Fruit fly (Drosophila melanogaster) whole organism, embryonic: ENCODE results near the gene CG7906.
A peak's percentile ranks its signal among the peaks of the same experiment; 100 is the strongest.

Experiments used
- Adf1 ChIP-seq: fragments of 200-800 bp; sonication (Bioruptor generic); IDR thresholded peaks from 2 replicates; pipeline ENCODE4 v1.3.6; 2022; ENCODE audit warnings: missing biosample characterization, missing genetic modification characterization
- Bgb ChIP-seq: fragments of 200-800 bp; sonication (Bioruptor generic); IDR thresholded peaks from 2 replicates; pipeline ENCODE4 v1.3.6; 2022; ENCODE audit warnings: missing biosample characterization, missing genetic modification characterization; ENCODE audit not compliant: partially characterized antibody
- C15 ChIP-seq: fragments of 200-800 bp; sonication (Bioruptor generic); IDR thresholded peaks from 3 replicates; pipeline ENCODE4 v1.3.6; 2022; ENCODE audit warnings: missing biosample characterization, missing genetic modification characterization
- CG11247 ChIP-seq: fragments of 200-800 bp; sonication (Bioruptor generic); IDR thresholded peaks from 2 replicates; pipeline ENCODE4 v1.3.6; 2022; ENCODE audit warnings: missing biosample characterization, missing genetic modification characterization
- CG11695 ChIP-seq: fragments of 200-800 bp; sonication (Bioruptor generic); IDR thresholded peaks from 3 replicates; pipeline ENCODE4 v1.3.6; 2022; ENCODE audit warnings: missing biosample characterization, missing genetic modification characterization
- CG13894 ChIP-seq: fragments of 200-800 bp; sonication (Bioruptor generic); optimal IDR thresholded peaks from 3 replicates; lab custom pipeline; 2018; ENCODE audit warnings: missing biosample characterization, mild to moderate bottlenecking, missing genetic modification characterization, moderate library complexity
- CG14050 ChIP-seq: fragments of 200-800 bp; sonication (Bioruptor generic); IDR thresholded peaks from 3 replicates; pipeline ENCODE4 v1.3.6; 2022; ENCODE audit warnings: missing biosample characterization, missing genetic modification characterization
- CG14965 ChIP-seq: fragments of 200-800 bp; sonication (Bioruptor generic); optimal IDR thresholded peaks from 2 replicates; lab custom pipeline; 2016; ENCODE audit warnings: missing biosample characterization, missing genetic modification characterization, borderline replicate concordance
- CG16863 ChIP-seq: fragments of 200-800 bp; sonication (Bioruptor generic); optimal IDR thresholded peaks from 3 replicates; lab custom pipeline; 2016; ENCODE audit warnings: missing biosample characterization, missing genetic modification characterization
- CG2712 ChIP-seq: fragments of 200-800 bp; optimal IDR thresholded peaks from 3 replicates; lab custom pipeline; 2019; ENCODE audit warnings: missing biosample characterization, mild to moderate bottlenecking, missing genetic modification characterization, moderate library complexity
- CG2889 ChIP-seq: fragments of 200-800 bp; sonication (Bioruptor generic); IDR thresholded peaks from 3 replicates; pipeline ENCODE4 v1.3.6; 2022; ENCODE audit warnings: missing biosample characterization, missing genetic modification characterization
- CG33213 ChIP-seq: fragments of 200-800 bp; sonication (Bioruptor generic); optimal IDR thresholded peaks from 3 replicates; lab custom pipeline; 2016; ENCODE audit warnings: missing biosample characterization, missing genetic modification characterization
- CG3726 ChIP-seq: fragments of 200-800 bp; sonication (Bioruptor generic); IDR thresholded peaks from 3 replicates; pipeline ENCODE4, ENCODE4 v1.3.6; 2022; ENCODE audit warnings: missing biosample characterization, missing genetic modification characterization
- CG3847 ChIP-seq: fragments of 200-800 bp; sonication (Bioruptor generic); IDR thresholded peaks from 2 replicates; pipeline ENCODE4 v1.3.6; 2022; ENCODE audit warnings: missing biosample characterization, missing genetic modification characterization
- CG3995 ChIP-seq: fragments of 200-800 bp; sonication (Bioruptor generic); optimal IDR thresholded peaks from 3 replicates; lab custom pipeline; 2016; ENCODE audit warnings: missing biosample characterization, missing genetic modification characterization
- CG5180 ChIP-seq: fragments of 200-800 bp; sonication (Bioruptor generic); optimal IDR thresholded peaks from 3 replicates; lab custom pipeline; 2017; ENCODE audit warnings: missing biosample characterization, missing genetic modification characterization, mild to moderate bottlenecking, moderate library complexity, missing genetic modification reagents
- CG6254 ChIP-seq: fragments of 200-800 bp; sonication (Bioruptor generic); optimal IDR thresholded peaks from 3 replicates; lab custom pipeline; 2017; ENCODE audit warnings: mild to moderate bottlenecking, missing biosample characterization, missing genetic modification reagents, missing genetic modification characterization
- CG6689 ChIP-seq: fragments of 200-800 bp; sonication (Bioruptor generic); IDR thresholded peaks from 2 replicates; pipeline ENCODE4 v1.3.6; 2022; ENCODE audit warnings: missing biosample characterization, missing genetic modification characterization
- E2f2 ChIP-seq: fragments of 200-800 bp; sonication (Bioruptor generic); IDR thresholded peaks from 2 replicates; pipeline ENCODE4 v1.3.6; 2022; ENCODE audit warnings: missing biosample characterization, missing genetic modification characterization
- Nf-YB ChIP-seq: fragments of 200-800 bp; sonication (Bioruptor generic); optimal IDR thresholded peaks from 3 replicates; lab custom pipeline; 2019; ENCODE audit warnings: missing biosample characterization, mild to moderate bottlenecking, missing genetic modification characterization, moderate library complexity
- abd-A ChIP-seq: fragments of 200-800 bp; sonication (Bioruptor generic); optimal IDR thresholded peaks from 3 replicates; lab custom pipeline; 2019; ENCODE audit warnings: missing biosample characterization, mild to moderate bottlenecking, missing genetic modification characterization, moderate library complexity
- ara ChIP-seq: fragments of 200-800 bp; sonication (Bioruptor generic); IDR thresholded peaks from 2 replicates; pipeline ENCODE4 v1.3.6; 2022; ENCODE audit warnings: missing biosample characterization, missing genetic modification characterization
- ase ChIP-seq: fragments of 200-800 bp; sonication (Bioruptor generic); IDR thresholded peaks from 3 replicates; pipeline ENCODE4 v1.3.6; 2022; ENCODE audit warnings: missing biosample characterization, missing genetic modification characterization
- bbx ChIP-seq: fragments of 200-800 bp; sonication (Bioruptor generic); IDR thresholded peaks from 2 replicates; pipeline ENCODE4 v1.3.6; 2022; ENCODE audit warnings: missing biosample characterization, missing genetic modification characterization; ENCODE audit not compliant: partially characterized antibody
- chinmo ChIP-seq: fragments of 200-800 bp; sonication (Bioruptor generic); IDR thresholded peaks from 4 replicates; pipeline ENCODE4 v1.3.6; 2022; ENCODE audit warnings: missing biosample characterization, missing genetic modification characterization; ENCODE audit not compliant: partially characterized antibody
- chm ChIP-seq: fragments of 200-800 bp; sonication (Bioruptor generic); IDR thresholded peaks from 2 replicates; pipeline ENCODE4 v1.3.6; 2022; ENCODE audit warnings: missing biosample characterization, missing genetic modification characterization
- croc ChIP-seq: fragments of 200-800 bp; sonication (Bioruptor generic); conservative IDR thresholded peaks from 3 replicates; pipeline ENCODE4 v1.3.6; 2022; ENCODE audit warnings: missing biosample characterization, missing genetic modification characterization
- dan ChIP-seq: fragments of 200-800 bp; sonication (Bioruptor generic); IDR thresholded peaks from 2 replicates; pipeline ENCODE4 v1.3.6; 2022; ENCODE audit warnings: missing biosample characterization, missing genetic modification characterization
- danr ChIP-seq: fragments of 200-800 bp; sonication (Bioruptor generic); IDR thresholded peaks from 2 replicates; pipeline ENCODE4 v1.3.6; 2022; ENCODE audit warnings: missing biosample characterization, missing genetic modification characterization
- dysf ChIP-seq: fragments of 200-800 bp; sonication (Bioruptor generic); IDR thresholded peaks from 3 replicates; pipeline ENCODE4 v1.3.6; 2022; ENCODE audit warnings: missing biosample characterization, missing genetic modification characterization
- fd102C ChIP-seq: fragments of 200-800 bp; sonication (Bioruptor generic); optimal IDR thresholded peaks from 2 replicates; lab custom pipeline; 2018; ENCODE audit warnings: missing biosample characterization, mild to moderate bottlenecking, missing genetic modification characterization, moderate library complexity
- fd96Cb ChIP-seq: fragments of 200-800 bp; sonication (Bioruptor generic); optimal IDR thresholded peaks from 2 replicates; lab custom pipeline; 2018; ENCODE audit warnings: missing biosample characterization, mild to moderate bottlenecking, missing genetic modification characterization, moderate library complexity
- gsb-n ChIP-seq: fragments of 200-800 bp; sonication (Bioruptor generic); optimal IDR thresholded peaks from 3 replicates; lab custom pipeline; 2018; ENCODE audit warnings: missing biosample characterization, mild to moderate bottlenecking, missing genetic modification characterization
- ham ChIP-seq: fragments of 200-800 bp; sonication (Bioruptor generic); IDR thresholded peaks from 2 replicates; pipeline ENCODE4 v1.3.6; 2022; ENCODE audit warnings: missing biosample characterization, missing genetic modification characterization
- kni ChIP-seq: fragments of 200-800 bp; sonication (Bioruptor generic); optimal IDR thresholded peaks from 3 replicates; lab custom pipeline; 2017; ENCODE audit warnings: mild to moderate bottlenecking, missing biosample characterization, missing genetic modification reagents, missing genetic modification characterization
- lab ChIP-seq: fragments of 200-800 bp; sonication (Bioruptor generic); optimal IDR thresholded peaks from 3 replicates; lab custom pipeline; 2017; ENCODE audit warnings: missing biosample characterization, missing genetic modification characterization, mild to moderate bottlenecking, moderate library complexity, missing genetic modification reagents
- mam ChIP-seq: fragments of 200-800 bp; sonication (Bioruptor generic); optimal IDR thresholded peaks from 3 replicates; lab custom pipeline; 2016; ENCODE audit warnings: missing biosample characterization, missing genetic modification characterization
- nerfin-2 ChIP-seq: fragments of 200-800 bp; sonication (Bioruptor generic); IDR thresholded peaks from 2 replicates; pipeline ENCODE4 v1.3.6; 2022; ENCODE audit warnings: missing biosample characterization, missing genetic modification characterization; ENCODE audit not compliant: partially characterized antibody
- oc ChIP-seq: fragments of 200-800 bp; sonication (Bioruptor generic); optimal IDR thresholded peaks from 2 replicates; lab custom pipeline; 2018; ENCODE audit warnings: missing biosample characterization, mild to moderate bottlenecking, missing genetic modification characterization, moderate library complexity
- onecut ChIP-seq: fragments of 200-800 bp; sonication (Bioruptor generic); IDR thresholded peaks from 2 replicates; pipeline ENCODE4 v1.3.6; 2022; ENCODE audit warnings: missing biosample characterization, missing genetic modification characterization
- scrt ChIP-seq: fragments of 200-800 bp; sonication (Bioruptor generic); optimal IDR thresholded peaks from 2 replicates; lab custom pipeline; 2018; ENCODE audit warnings: missing biosample characterization, mild to moderate bottlenecking, missing genetic modification characterization, moderate library complexity
- sens ChIP-seq: fragments of 200-800 bp; sonication (Bioruptor generic); peaks from one replicate; lab custom pipeline; 2016; ENCODE audit warnings: missing biosample characterization, missing genetic modification characterization
- sim ChIP-seq: fragments of 200-800 bp; sonication (Bioruptor generic); IDR thresholded peaks from 2 replicates; pipeline ENCODE4 v1.3.6; 2022; ENCODE audit warnings: missing biosample characterization, missing genetic modification characterization
- slou ChIP-seq: fragments of 200-800 bp; sonication (Bioruptor generic); optimal IDR thresholded peaks from 3 replicates; lab custom pipeline; 2016; ENCODE audit warnings: missing biosample characterization, missing genetic modification characterization
- slp2 ChIP-seq: fragments of 200-800 bp; sonication (Bioruptor generic); optimal IDR thresholded peaks from 2 replicates; lab custom pipeline; 2016; ENCODE audit warnings: missing biosample characterization, missing genetic modification characterization
- vvl ChIP-seq: fragments of 200-800 bp; sonication (Bioruptor generic); IDR thresholded peaks from 2 replicates; pipeline ENCODE4 v1.3.6; 2022; ENCODE audit warnings: missing biosample characterization, missing genetic modification characterization
- zen ChIP-seq: fragments of 200-800 bp; sonication (Bioruptor generic); optimal IDR thresholded peaks from 3 replicates; lab custom pipeline; 2018; ENCODE audit warnings: missing biosample characterization, mild to moderate bottlenecking, missing genetic modification characterization, moderate library complexity

The CG7906 gene

dm6 chr3L:14212300-14212893 is 24.0 kb upstream of the CG7906 start (continued):
- no peak for TF ChIP-seq dan (GFP tag; lab: Robert Waterston, UW)
- TF ChIP-seq ase (GFP tag; lab: Robert Waterston, UW) = no peak
- peak; percentile 63; the same call in 1 of the 2 replicates for TF ChIP-seq bbx (GFP tag; lab: Robert Waterston, UW)
- no peak for TF ChIP-seq dysf
- peak; percentile 73 for TF ChIP-seq Bgb
- TF ChIP-seq, all 482 proteins: peak for 27

- TF ChIP-seq CG13894 (peak; percentile 7), onecut (GFP tag; lab: Robert Waterston, UW) (peak; percentile 69), zen (tag; lab: Kevin White, UChicago) (no peak), lab (GFP tag; lab: Kevin White, UChicago) (peak; percentile 27), CG2889 (no peak), oc (peak; percentile 53), abd-A (peak; percentile 8), chm (GFP tag; lab: Robert Waterston, UW) (no peak), vvl (0 out of 2 replicates have a peak, but pooled peaks have one; percentile 28), chinmo (GFP tag; lab: Robert Waterston, UW) (0 out of 4 replicates have a peak, but pooled peaks have one; percentile 15), sens (GFP tag; lab: Kevin White, UChicago) (peak; percentile 2), gsb-n (tag; lab: Kevin White, UChicago) (peak; percentile 1)
Measured at dm6 chr3L:14216140-14216539, 20.3 kb upstream of the CG7906 start.

dm6 chr3L:14217677-14218254 is 18.7 kb upstream of the CG7906 start, which contains the start of gene CG7768:
TSS of gene CG7768 (plus strand) at chr3L:14218204.
- TF ChIP-seq CG6254 (GFP tag; lab: Kevin White, UChicago) (no peak), slp2 (no peak), mam (GFP tag; lab: Kevin White, UChicago) (peak; percentile 49), E2f2 (peak; percentile 47; the same call in 1 of the 2 replicates), lab (GFP tag; lab: Kevin White, UChicago) (peak; percentile 88), oc (no peak), CG16863 (peak; percentile 9), nerfin-2 (GFP tag; lab: Robert Waterston, UW) (no peak), zen (tag; lab: Kevin White, UChicago) (no peak), CG3847 (no peak), fd96Cb (tag; lab: Kevin White, UChicago) (no peak), scrt (peak; percentile 61), Adf1 (GFP tag; lab: Robert Waterston, UW) (0 out of 2 replicates have a peak, but pooled peaks have one; percentile 25), fd102C (GFP tag; lab: Kevin White, UChicago) (peak; percentile 67), croc (GFP tag; lab: Robert Waterston, UW) (no peak), C15 (no peak), ham (GFP tag; lab: Robert Waterston, UW) (no peak), sim (GFP tag; lab: Robert Waterston, UW) (no peak), kni (peak; percentile 18), CG2712 (tag; lab: Kevin White, UChicago) (no peak), Nf-YB (GFP tag; lab: Kevin White, UChicago) (no peak), danr (GFP tag; lab: Robert Waterston, UW) (no peak), CG5180 (GFP tag; lab: Kevin White, UChicago) (peak; percentile 58), CG33213 (peak; percentile 32), CG11695 (GFP tag; lab: Robert Waterston, UW) (no peak; the same call in 2 of the 3 replicates), ara (GFP tag; lab: Robert Waterston, UW) (no peak), CG11247 (GFP tag; lab: Robert Waterston, UW) (no peak), CG3726 (GFP tag; lab: Robert Waterston, UW) (no peak), CG6689 (GFP tag; lab: Robert Waterston, UW) (no peak), slou (GFP tag; lab: Kevin White, UChicago) (peak; percentile 62), CG14965 (GFP tag; lab: Kevin White, UChicago) (peak; percentile 6), CG14050 (GFP tag; lab: Robert Waterston, UW) (0 out of 3 replicates have a peak, but pooled peaks have one; percentile 14), CG3995 (GFP tag; lab: Kevin White, UChicago) (peak; percentile 16)
